Worm (Caenorhabditis elegans): ENCODE data around the gene mttu-1.

Gene mttu-1

DNA sequence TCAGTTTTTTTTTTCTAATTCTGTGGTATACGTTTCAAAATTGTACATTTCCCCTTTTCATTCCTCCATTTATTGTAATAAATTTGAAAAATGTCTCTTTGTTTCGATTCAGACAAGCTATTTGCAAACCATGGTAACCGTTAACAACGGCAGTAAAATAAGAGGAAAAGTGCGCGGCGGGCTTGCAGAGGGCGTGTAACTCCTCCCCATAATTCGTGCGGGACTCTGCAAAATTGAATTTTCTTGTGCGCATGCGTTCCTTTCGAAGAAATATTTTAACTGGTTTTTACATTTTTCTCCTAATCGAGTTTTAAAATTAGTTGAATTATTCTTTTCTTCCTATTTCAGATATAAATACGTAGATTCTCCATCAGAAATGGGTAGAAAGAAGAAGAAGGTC, 13.9 kb upstream of the mttu-1 start, which contains the start of gene znf-207 (continued):
- TF ChIP-seq unc-86 (tag; optimal IDR thresholded peaks at IDR 0.05) (no peak), pag-3 (tag; optimal IDR thresholded peaks at IDR 0.05; ENCODE audit: borderline replicate concordance) (no peak), fkh-6 (tag; optimal IDR thresholded peaks at IDR 0.05) (peak; percentile 63), ceh-18 (tag; optimal IDR thresholded peaks at IDR 0.05) (peak; percentile 27), hlh-15 (tag; optimal IDR thresholded peaks at IDR 0.05) (peak; percentile 12), ceh-24 (tag; optimal IDR thresholded peaks at IDR 0.05) (no peak), hlh-8 (tag; optimal IDR thresholded peaks at IDR 0.05) (no peak), pax-1 (tag; optimal IDR thresholded peaks at IDR 0.05) (no peak), K09A11.1 (tag; optimal IDR thresholded peaks at IDR 0.05; ENCODE audit: insufficient read depth) (peak; percentile 54), tbx-2 (tag; optimal IDR thresholded peaks at IDR 0.05) (peak; percentile 78), ceh-22 (tag; optimal IDR thresholded peaks at IDR 0.05) (no peak), ceh-14 (tag; optimal IDR thresholded peaks at IDR 0.05) (peak; percentile 90), fkh-10 (GFP tag; optimal IDR thresholded peaks at IDR 0.05) (no peak), pha-4 (tag; optimal IDR thresholded peaks at IDR 0.05) (no peak), ahr-1 (tag; optimal IDR thresholded peaks at IDR 0.05) (peak; percentile 8), ztf-16 (tag; optimal IDR thresholded peaks at IDR 0.05) (no peak), pha-2 (tag; optimal IDR thresholded peaks at IDR 0.05) (peak; percentile 2), pat-9 (tag; optimal IDR thresholded peaks at IDR 0.05) (peak; percentile 3), hlh-13 (GFP tag; optimal IDR thresholded peaks at IDR 0.05) (no peak), ceh-19 (GFP tag; optimal IDR thresholded peaks at IDR 0.05) (peak; percentile 52), unc-55 (GFP tag; optimal IDR thresholded peaks at IDR 0.05) (no peak), ttx-3 (tag; optimal IDR thresholded peaks at IDR 0.05) (peak; percentile 23), npax-4 (tag; optimal IDR thresholded peaks at IDR 0.05) (no peak), eyg-1 (tag; optimal IDR thresholded peaks at IDR 0.05) (peak; percentile 32), madf-2 (tag; optimal IDR thresholded peaks at IDR 0.05) (peak; percentile 36), ceh-2 (tag; optimal IDR thresholded peaks at IDR 0.05) (peak; percentile 69), hlh-6 (tag; optimal IDR thresholded peaks at IDR 0.05) (no peak), lim-6 (tag; optimal IDR thresholded peaks at IDR 0.05) (peak; percentile 55), zip-5 (tag; optimal IDR thresholded peaks at IDR 0.05) (peak; percentile 42), dve-1 (tag; optimal IDR thresholded peaks at IDR 0.05) (no peak), sdc-2 (tag; optimal IDR thresholded peaks at IDR 0.05) (no peak), ceh-48 (tag; optimal IDR thresholded peaks at IDR 0.05) (no peak), pros-1 (tag; optimal IDR thresholded peaks at IDR 0.05) (no peak), sox-2 (GFP tag; IDR thresholded peaks at IDR 0.05) (0 out of 2 replicates have a peak, but pooled peaks have one; percentile 23)

DNA sequence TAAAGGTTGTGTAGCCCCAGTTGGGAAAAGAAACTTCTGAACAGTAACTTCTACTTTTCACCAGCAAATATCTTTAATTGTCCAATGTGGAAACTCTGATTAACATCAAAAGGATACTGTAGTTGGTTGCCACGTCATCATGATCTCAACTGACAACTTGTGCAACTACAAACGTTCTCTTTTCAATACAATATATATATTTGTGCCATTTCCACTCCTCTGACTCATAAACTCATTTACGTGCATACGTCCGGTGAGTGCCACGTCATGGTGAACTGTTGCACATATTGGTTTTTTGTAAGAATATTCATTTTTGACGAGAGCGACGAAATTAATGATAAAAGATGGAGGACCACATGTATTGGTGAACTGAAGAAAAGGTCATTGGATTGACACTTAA, 11.1 kb upstream of the mttu-1 start:
- no peak for TF ChIP-seq pha-2 (tag; optimal IDR thresholded peaks at IDR 0.05)
- no peak for TF ChIP-seq eyg-1 (tag; optimal IDR thresholded peaks at IDR 0.05)
- TF ChIP-seq T23F11.4 (GFP tag; optimal IDR thresholded peaks at IDR 0.05): no peak
- no peak for TF ChIP-seq odd-2 (tag; optimal IDR thresholded peaks at IDR 0.05)

DNA sequence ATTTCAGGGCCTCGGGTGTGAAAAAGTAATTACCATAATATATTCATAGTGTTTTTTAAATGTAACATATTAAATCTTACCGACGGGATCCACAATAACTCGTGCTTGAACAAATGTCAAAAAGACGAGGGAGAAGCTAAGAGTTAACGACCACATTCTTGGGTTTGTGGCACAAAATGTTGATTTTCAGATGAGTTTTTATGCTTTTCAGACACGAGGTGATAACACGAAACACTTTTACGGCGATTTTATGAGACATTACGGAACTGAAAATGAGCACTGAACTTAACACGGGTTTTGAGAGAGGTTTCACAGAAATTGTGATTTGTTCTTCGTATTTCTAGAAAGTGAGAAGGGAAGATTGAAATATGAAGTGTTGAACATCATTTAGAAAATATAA, 9.9 kb upstream of the mttu-1 start, which contains the start of gene B0035.13:
TSS of gene B0035.13 (minus strand) at position 173 of the 400 bp plus-strand sequence.
- TF ChIP-seq fkh-6 (tag; optimal IDR thresholded peaks at IDR 0.05) (no peak), ceh-31 (tag; optimal IDR thresholded peaks at IDR 0.05) (no peak), ttx-3 (tag; optimal IDR thresholded peaks at IDR 0.05) (no peak), C38D4.7 (GFP tag; optimal IDR thresholded peaks at IDR 0.05) (no peak), T23F11.4 (GFP tag; optimal IDR thresholded peaks at IDR 0.05) (no peak), unc-3 (GFP tag; conservative IDR thresholded peaks at IDR 0.05) (no peak), unc-3 (tag; optimal IDR thresholded peaks at IDR 0.05) (no peak), sdc-2 (tag; optimal IDR thresholded peaks at IDR 0.05) (no peak), dmd-4 (tag; optimal IDR thresholded peaks at IDR 0.05; ENCODE audit: borderline replicate concordance) (no peak), ceh-9 (tag; optimal IDR thresholded peaks at IDR 0.05) (no peak), ceh-34 (tag; optimal IDR thresholded peaks at IDR 0.05) (no peak), ceh-6 (GFP tag; optimal IDR thresholded peaks at IDR 0.05) (no peak), ceh-19 (GFP tag; optimal IDR thresholded peaks at IDR 0.05) (no peak), pha-2 (tag; optimal IDR thresholded peaks at IDR 0.05) (no peak), nfya-1 (tag; optimal IDR thresholded peaks at IDR 0.05) (no peak)

Measured in whole organism, late embryonic.